Worm (Caenorhabditis elegans): ENCODE results near the gene srh-303.

DNA sequence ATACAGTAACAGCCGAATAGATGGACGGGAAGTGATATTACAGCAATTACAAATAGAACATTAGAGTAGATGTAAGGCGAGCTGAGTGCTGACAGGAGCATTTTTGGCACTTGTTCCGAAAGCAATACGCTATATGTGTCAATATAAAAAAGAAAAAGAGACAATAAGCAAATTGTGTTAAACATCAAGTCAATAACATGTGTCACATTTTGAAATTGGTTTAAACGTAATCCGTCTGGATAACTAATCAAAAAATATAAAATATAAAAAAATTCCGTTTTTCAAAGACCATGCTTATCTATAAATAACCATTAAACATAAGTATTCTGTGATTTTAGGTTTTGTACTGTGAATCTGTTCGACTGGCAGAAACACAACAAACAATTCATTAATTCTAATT lies 35.8 kb upstream of the srh-303 start, which contains the start of gene srh-288:
- TF ChIP-seq zag-1 (tag; optimal IDR thresholded peaks at IDR 0.05), result no peak
- TF ChIP-seq mab-5 (tag; optimal IDR thresholded peaks at IDR 0.05), result no peak
- no peak for TF ChIP-seq mbf-1 (tag; optimal IDR thresholded peaks at IDR 0.05)
- TF ChIP-seq nhr-10 (tag; optimal IDR thresholded peaks at IDR 0.05), result no peak
- TF ChIP-seq lsy-2 (tag; optimal IDR thresholded peaks at IDR 0.05), result no peak
- no peak for TF ChIP-seq ceh-16 (tag; optimal IDR thresholded peaks at IDR 0.05)
- no peak for TF ChIP-seq gmeb-1 (tag; optimal IDR thresholded peaks at IDR 0.05)
- no peak for TF ChIP-seq nhr-11 (tag; optimal IDR thresholded peaks at IDR 0.05)
- no peak for TF ChIP-seq fos-1 (tag; optimal IDR thresholded peaks at IDR 0.05)
- no peak for TF ChIP-seq dmd-4 (tag; optimal IDR thresholded peaks at IDR 0.05)
- no peak for TF ChIP-seq nhr-23 (tag; optimal IDR thresholded peaks at IDR 0.05)
